Fruit fly (Drosophila melanogaster) whole organism, embryonic: ENCODE results near the gene Osbp.

ENCODE experiments used
- Adf1 ChIP-seq: fragments of 200-800 bp; sonication (Bioruptor generic); IDR thresholded peaks from 2 replicates; pipeline ENCODE4 v1.3.6; 2022; ENCODE audit warnings: missing biosample characterization, missing genetic modification characterization
- BEAF-32 ChIP-seq: fragments of 200-800 bp; sonication (Bioruptor generic); optimal IDR thresholded peaks from 3 replicates; lab custom pipeline; 2017; ENCODE audit warnings: missing biosample characterization, missing genetic modification characterization, mild to moderate bottlenecking, moderate library complexity, missing genetic modification reagents
- CG10431 ChIP-seq: fragments of 200-800 bp; sonication (Bioruptor generic); optimal IDR thresholded peaks from 3 replicates; lab custom pipeline; 2018; ENCODE audit warnings: missing biosample characterization, mild to moderate bottlenecking, missing genetic modification characterization
- CG10543 ChIP-seq: fragments of 200-800 bp; sonication (Bioruptor generic); optimal IDR thresholded peaks from 3 replicates; lab custom pipeline; 2017; ENCODE audit warnings: missing biosample characterization, mild to moderate bottlenecking, missing genetic modification characterization, moderate library complexity
- CG11093 ChIP-seq: fragments of 200-800 bp; sonication (Bioruptor generic); IDR thresholded peaks from 3 replicates; pipeline ENCODE4 v1.3.6; 2022; ENCODE audit warnings: missing biosample characterization, missing genetic modification characterization
- CG11560 ChIP-seq: fragments of 200-800 bp; sonication (Bioruptor generic); IDR thresholded peaks from 3 replicates; pipeline ENCODE4 v1.3.6; 2022; ENCODE audit warnings: missing biosample characterization, missing genetic modification characterization
- CG14014 ChIP-seq: fragments of 200-800 bp; sonication (Bioruptor generic); IDR thresholded peaks from 2 replicates; pipeline ENCODE4 v1.3.6; 2022; ENCODE audit warnings: missing biosample characterization, missing genetic modification characterization
- CG17186 ChIP-seq: fragments of 200-800 bp; sonication (Bioruptor generic); optimal IDR thresholded peaks from 3 replicates; lab custom pipeline; 2017; ENCODE audit warnings: missing biosample characterization, missing genetic modification reagents, missing genetic modification characterization
- CG17359 ChIP-seq: fragments of 200-800 bp; sonication (Bioruptor generic); optimal IDR thresholded peaks from 3 replicates; lab custom pipeline; 2018; ENCODE audit warnings: missing biosample characterization, mild to moderate bottlenecking, missing genetic modification characterization, moderate library complexity
- CG2120 ChIP-seq: fragments of 200-800 bp; sonication (Bioruptor generic); optimal IDR thresholded peaks from 3 replicates; lab custom pipeline; 2016; ENCODE audit warnings: missing biosample characterization, missing genetic modification characterization
- CG30431 ChIP-seq: fragments of 200-800 bp; sonication (Bioruptor generic); optimal IDR thresholded peaks from 2 replicates; lab custom pipeline; 2017; ENCODE audit warnings: missing biosample characterization, missing genetic modification characterization
- CG31441 ChIP-seq: fragments of 200-800 bp; sonication (Bioruptor generic); IDR thresholded peaks from 2 replicates; pipeline ENCODE4 v1.3.6; 2022; ENCODE audit warnings: missing biosample characterization, missing genetic modification characterization
- CG34224 ChIP-seq: fragments of 200-800 bp; sonication (Bioruptor generic); IDR thresholded peaks from 3 replicates; pipeline ENCODE4 v1.3.6; 2022; ENCODE audit warnings: missing biosample characterization, missing genetic modification characterization; ENCODE audit not compliant: partially characterized antibody
- CG7556 ChIP-seq: fragments of 200-800 bp; sonication (Bioruptor generic); optimal IDR thresholded peaks from 2 replicates; lab custom pipeline; 2017; ENCODE audit warnings: missing biosample characterization, mild to moderate bottlenecking, missing genetic modification characterization
- CG7745 ChIP-seq: fragments of 200-800 bp; sonication (Bioruptor generic); optimal IDR thresholded peaks from 2 replicates; lab custom pipeline; 2018; ENCODE audit warnings: missing biosample characterization, mild to moderate bottlenecking, missing genetic modification characterization, moderate library complexity
- CG7786 ChIP-seq: fragments of 200-800 bp; sonication (Bioruptor generic); optimal IDR thresholded peaks from 2 replicates; lab custom pipeline; 2016; ENCODE audit warnings: missing biosample characterization, missing genetic modification characterization
- CG8089 ChIP-seq: fragments of 200-800 bp; sonication (Bioruptor generic); optimal IDR thresholded peaks from 3 replicates; lab custom pipeline; 2016; ENCODE audit warnings: missing biosample characterization, missing genetic modification characterization
- CG9437 ChIP-seq: fragments of 200-800 bp; sonication (Bioruptor generic); optimal IDR thresholded peaks from 2 replicates; lab custom pipeline; 2018; ENCODE audit warnings: missing biosample characterization, mild to moderate bottlenecking, missing genetic modification characterization
- Doc3 ChIP-seq: fragments of 200-800 bp; sonication (Bioruptor generic); IDR thresholded peaks from 3 replicates; pipeline ENCODE4 v1.3.6; 2022; ENCODE audit warnings: missing biosample characterization, missing genetic modification characterization; ENCODE audit not compliant: partially characterized antibody
- Dp ChIP-seq: fragments of 200-800 bp; sonication (Bioruptor generic); optimal IDR thresholded peaks from 2 replicates; lab custom pipeline; 2018; ENCODE audit warnings: missing biosample characterization, mild to moderate bottlenecking, missing genetic modification characterization, moderate library complexity
- Dref ChIP-seq: fragments of 200-800 bp; sonication (Bioruptor generic); IDR thresholded peaks from 2 replicates; pipeline ENCODE4 v1.3.6; 2022; ENCODE audit warnings: missing biosample characterization, missing genetic modification characterization
- Elba2 ChIP-seq: fragments of 200-800 bp; sonication (Bioruptor generic); optimal IDR thresholded peaks from 3 replicates; lab custom pipeline; 2016; ENCODE audit warnings: missing biosample characterization, missing genetic modification characterization
- Ets65A ChIP-seq: fragments of 200-800 bp; sonication (Bioruptor generic); peaks from one replicate; lab custom pipeline; 2016; ENCODE audit warnings: missing biosample characterization, missing genetic modification characterization
- HLH4C ChIP-seq: fragments of 200-800 bp; sonication (Bioruptor generic); IDR thresholded peaks from 3 replicates; pipeline ENCODE4 v1.3.6; 2022; ENCODE audit warnings: missing biosample characterization, missing genetic modification characterization; ENCODE audit not compliant: partially characterized antibody
- HmgD ChIP-seq: fragments of 200-800 bp; sonication (Bioruptor generic); optimal IDR thresholded peaks from 3 replicates; lab custom pipeline; 2016; ENCODE audit warnings: missing biosample characterization, missing genetic modification characterization
- Hsf ChIP-seq: fragments of 200-800 bp; sonication (Bioruptor generic); optimal IDR thresholded peaks from 3 replicates; lab custom pipeline; 2016; ENCODE audit warnings: missing biosample characterization, missing genetic modification characterization
- Jarid2 ChIP-seq: fragments of 200-800 bp; sonication (Bioruptor generic); optimal IDR thresholded peaks from 3 replicates; lab custom pipeline; 2017; ENCODE audit warnings: mild to moderate bottlenecking, missing biosample characterization, missing genetic modification reagents, missing genetic modification characterization
- Myb ChIP-seq: fragments of 200-800 bp; sonication (Bioruptor generic); optimal IDR thresholded peaks from 2 replicates; lab custom pipeline; 2016; ENCODE audit warnings: missing biosample characterization, missing genetic modification characterization
- NK7.1 ChIP-seq: fragments of 200-800 bp; sonication (Bioruptor generic); optimal IDR thresholded peaks from 3 replicates; lab custom pipeline; 2016; ENCODE audit warnings: missing biosample characterization, missing genetic modification characterization
- Poxn ChIP-seq: fragments of 200-800 bp; sonication (Bioruptor generic); IDR thresholded peaks from 2 replicates; pipeline ENCODE4 v1.3.6; 2022; ENCODE audit warnings: missing biosample characterization, missing genetic modification characterization
- Sox100B ChIP-seq: fragments of 200-800 bp; sonication (Bioruptor generic); optimal IDR thresholded peaks from 3 replicates; lab custom pipeline; 2018; ENCODE audit warnings: missing biosample characterization, mild to moderate bottlenecking, missing genetic modification characterization
- Xrp1 ChIP-seq: fragments of 200-800 bp; sonication (Bioruptor generic); IDR thresholded peaks from 2 replicates; pipeline ENCODE4 v1.3.6; 2022; ENCODE audit warnings: missing biosample characterization, missing genetic modification characterization
- al ChIP-seq: fragments of 200-800 bp; sonication (Bioruptor generic); IDR thresholded peaks from 2 replicates; pipeline ENCODE4 v1.3.6; 2022; ENCODE audit warnings: missing biosample characterization, missing genetic modification characterization
- cad ChIP-seq: fragments of >200 bp; optimal IDR thresholded peaks from 2 replicates; lab custom pipeline; 2017; ENCODE audit warnings: missing biosample characterization, missing genetic modification characterization
- ci ChIP-seq: fragments of 200-800 bp; sonication (Bioruptor generic); IDR thresholded peaks from 3 replicates; pipeline ENCODE4 v1.3.6; 2022; ENCODE audit warnings: missing biosample characterization, missing genetic modification characterization
- ems ChIP-seq: fragments of 200-800 bp; sonication (Bioruptor generic); optimal IDR thresholded peaks from 3 replicates; lab custom pipeline; 2016; ENCODE audit warnings: missing biosample characterization, missing genetic modification characterization
- eve ChIP-seq, 2 experiments: fragments of >200 bp; optimal IDR thresholded peaks; 2 replicates each; lab custom pipeline; 2017; ENCODE audit warnings: missing biosample characterization in 2 of 2, missing genetic modification characterization in 2 of 2
- gce ChIP-seq: fragments of 200-800 bp; sonication (Bioruptor generic); IDR thresholded peaks from 3 replicates; pipeline ENCODE4 v1.3.6; 2022; ENCODE audit warnings: missing biosample characterization, missing genetic modification characterization
- gem ChIP-seq: fragments of 200-800 bp; sonication (Bioruptor generic); optimal IDR thresholded peaks from 2 replicates; lab custom pipeline; 2019; ENCODE audit warnings: missing biosample characterization, mild to moderate bottlenecking, missing genetic modification characterization, moderate library complexity
- gsb ChIP-seq: fragments of 200-800 bp; sonication (Bioruptor generic); IDR thresholded peaks from 2 replicates; pipeline ENCODE4 v1.3.6; 2022; ENCODE audit warnings: missing biosample characterization, missing genetic modification characterization
- insv ChIP-seq, 2 experiments: fragments of 200-800 bp; sonication (Bioruptor generic); optimal IDR thresholded peaks; 3 replicates each; lab custom pipeline; 2016 to 2018; ENCODE audit warnings: missing biosample characterization in 2 of 2, missing genetic modification characterization in 2 of 2
- nerfin-2 ChIP-seq: fragments of 200-800 bp; sonication (Bioruptor generic); IDR thresholded peaks from 2 replicates; pipeline ENCODE4 v1.3.6; 2022; ENCODE audit warnings: missing biosample characterization, missing genetic modification characterization; ENCODE audit not compliant: partially characterized antibody
- phol ChIP-seq: fragments of 200-800 bp; sonication (Bioruptor generic); optimal IDR thresholded peaks from 3 replicates; lab custom pipeline; 2018; ENCODE audit warnings: missing biosample characterization, mild to moderate bottlenecking, missing genetic modification characterization, moderate library complexity
- pita ChIP-seq: fragments of 200-800 bp; sonication (Bioruptor generic); optimal IDR thresholded peaks from 2 replicates; lab custom pipeline; 2017; ENCODE audit warnings: missing biosample characterization, mild to moderate bottlenecking, missing genetic modification characterization
- pros ChIP-seq: fragments of 200-800 bp; sonication (Bioruptor generic); optimal IDR thresholded peaks from 3 replicates; lab custom pipeline; 2019; ENCODE audit warnings: missing biosample characterization, mild to moderate bottlenecking, missing genetic modification characterization, moderate library complexity
- slbo ChIP-seq: fragments of 200-800 bp; sonication (Bioruptor generic); IDR thresholded peaks from 2 replicates; pipeline ENCODE4 v1.3.6; 2022; ENCODE audit warnings: missing biosample characterization, missing genetic modification characterization
- sqz ChIP-seq: fragments of 200-800 bp; sonication (Bioruptor generic); optimal IDR thresholded peaks from 3 replicates; lab custom pipeline; 2018; ENCODE audit warnings: missing biosample characterization, mild to moderate bottlenecking, missing genetic modification characterization
- tin ChIP-seq: fragments of 200-800 bp; sonication (Bioruptor generic); optimal IDR thresholded peaks from 3 replicates; lab custom pipeline; 2016; ENCODE audit warnings: missing biosample characterization, missing genetic modification characterization
- twi ChIP-seq: fragments of 200-800 bp; optimal IDR thresholded peaks from 2 replicates; lab custom pipeline; 2019; ENCODE audit warnings: missing biosample characterization, mild to moderate bottlenecking, missing genetic modification characterization, moderate library complexity
- vvl ChIP-seq: fragments of 200-800 bp; sonication (Bioruptor generic); IDR thresholded peaks from 2 replicates; pipeline ENCODE4 v1.3.6; 2022; ENCODE audit warnings: missing biosample characterization, missing genetic modification characterization
- wdn ChIP-seq: fragments of 200-800 bp; sonication (Bioruptor generic); IDR thresholded peaks from 2 replicates; pipeline ENCODE4 v1.3.6; 2022; ENCODE audit warnings: missing biosample characterization, missing genetic modification characterization

Gene Osbp

dm6 chr3R:24938049-24938448 is at the start of gene Osbp (continued):
- TF ChIP-seq slbo (GFP tag; lab: Robert Waterston, UW) (0 out of 2 replicates have a peak, but pooled peaks have one; percentile 13), insv (GFP tag; optimal IDR thresholded peaks at IDR 0.05; lab: Kevin White, UChicago) (no peak), gce (GFP tag; lab: Robert Waterston, UW) (0 out of 3 replicates have a peak, but pooled peaks have one; percentile 5), Poxn (GFP tag; lab: Robert Waterston, UW) (no peak), Hsf (GFP tag; lab: Kevin White, UChicago) (no peak), CG9437 (GFP tag; lab: Kevin White, UChicago) (no peak), CG17359 (tag; lab: Kevin White, UChicago) (no peak), HmgD (GFP tag; lab: Kevin White, UChicago) (peak; percentile 9), twi (tag; lab: Kevin White, UChicago) (no peak), ci (no peak), Xrp1 (no peak), CG14014 (peak; percentile 31; the same call in 1 of the 2 replicates), phol (tag; lab: Kevin White, UChicago) (peak; percentile 17), pita (GFP tag; lab: Kevin White, UChicago) (no peak), nerfin-2 (GFP tag; lab: Robert Waterston, UW) (peak; percentile 29; the same call in 1 of the 2 replicates), BEAF-32 (GFP tag; lab: Kevin White, UChicago) (peak; percentile 64), Myb (GFP tag; lab: Kevin White, UChicago) (peak; percentile 96), CG30431 (GFP tag; lab: Kevin White, UChicago) (no peak), Sox100B (no peak), CG8089 (GFP tag; lab: Kevin White, UChicago) (no peak), Dp (GFP tag; lab: Kevin White, UChicago) (peak; percentile 81), Dref (peak; percentile 94), Elba2 (GFP tag; lab: Kevin White, UChicago) (no peak), CG17186 (GFP tag; lab: Kevin White, UChicago) (peak; percentile 72), vvl (GFP tag; lab: Robert Waterston, UW) (no peak), CG7745 (no peak), CG34224 (GFP tag; lab: Robert Waterston, UW) (peak; percentile 64), HLH4C (GFP tag; lab: Robert Waterston, UW) (peak; percentile 57; the same call in 2 of the 3 replicates), NK7.1 (no peak), CG10543 (GFP tag; lab: Kevin White, UChicago) (peak; percentile 17), CG7786 (GFP tag; lab: Kevin White, UChicago) (no peak), CG2120 (GFP tag; lab: Kevin White, UChicago) (no peak)

DNA sequence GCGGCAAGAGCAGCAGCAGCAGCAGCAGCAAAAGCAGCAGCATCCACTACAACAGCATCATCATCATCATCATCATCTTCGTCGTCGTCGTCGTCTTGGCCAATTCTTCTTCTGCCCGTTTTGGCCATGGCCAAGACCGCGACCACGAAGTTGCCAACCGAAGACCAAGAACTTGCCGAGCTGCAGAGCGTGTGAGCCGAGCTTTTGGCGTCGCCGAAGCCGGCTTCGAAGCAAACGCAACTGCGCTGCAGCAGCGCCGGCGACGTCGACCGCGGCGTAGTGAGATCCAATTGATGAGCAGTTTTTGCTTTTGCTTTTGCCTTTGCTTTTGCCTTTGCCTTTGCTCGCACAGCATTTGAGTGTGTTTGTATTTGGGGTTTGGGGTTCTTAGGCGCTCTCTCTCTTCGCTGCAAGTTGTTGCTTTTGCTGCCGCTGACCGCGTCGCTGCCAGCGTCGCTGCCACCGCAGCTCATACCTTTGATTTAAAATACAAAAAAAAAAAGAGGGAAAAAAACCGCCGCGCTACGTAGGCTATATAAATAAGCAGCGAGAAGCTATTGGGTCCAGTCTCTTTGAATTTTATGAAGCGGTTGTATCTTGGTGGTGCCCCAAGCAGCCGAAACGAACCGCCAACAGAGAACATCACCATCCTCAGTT is 47.1 kb upstream of the Osbp start:
- no peak for TF ChIP-seq eve (GFP tag; optimal IDR thresholded peaks at IDR 0.05; lab: Kevin White, UChicago)
- no peak for TF ChIP-seq tin (GFP tag; lab: Kevin White, UChicago)
- no peak for TF ChIP-seq CG8089 (GFP tag; lab: Kevin White, UChicago)
- TF ChIP-seq Doc3 (GFP tag; lab: Robert Waterston, UW): no peak
- no peak for TF ChIP-seq Jarid2
- peak; percentile 57 for TF ChIP-seq sqz
- no peak for TF ChIP-seq CG7556 (GFP tag; lab: Kevin White, UChicago)
- no peak for TF ChIP-seq CG11560 (tag; lab: Robert Waterston, UW)
- TF ChIP-seq Adf1 (GFP tag; lab: Robert Waterston, UW): peak; percentile 92
- no peak for TF ChIP-seq wdn (GFP tag; lab: Robert Waterston, UW)
- TF ChIP-seq al: no peak
- no peak for TF ChIP-seq gem (tag; lab: Kevin White, UChicago)
- TF ChIP-seq cad (GFP tag; lab: Kevin White, UChicago): no peak
- peak; percentile 72 for TF ChIP-seq pros (GFP tag; lab: Kevin White, UChicago)
- no peak for TF ChIP-seq CG10431
- TF ChIP-seq gsb: no peak
- TF ChIP-seq CG11093: no peak
- TF ChIP-seq CG31441 (GFP tag; lab: Robert Waterston, UW): no peak
- no peak for TF ChIP-seq ems
- TF ChIP-seq Ets65A (GFP tag; lab: Kevin White, UChicago): peak; percentile 67
